Worm (Caenorhabditis elegans): ENCODE measurements around the gene cyp-13A3.

cyp-13A3 gene

DNA sequence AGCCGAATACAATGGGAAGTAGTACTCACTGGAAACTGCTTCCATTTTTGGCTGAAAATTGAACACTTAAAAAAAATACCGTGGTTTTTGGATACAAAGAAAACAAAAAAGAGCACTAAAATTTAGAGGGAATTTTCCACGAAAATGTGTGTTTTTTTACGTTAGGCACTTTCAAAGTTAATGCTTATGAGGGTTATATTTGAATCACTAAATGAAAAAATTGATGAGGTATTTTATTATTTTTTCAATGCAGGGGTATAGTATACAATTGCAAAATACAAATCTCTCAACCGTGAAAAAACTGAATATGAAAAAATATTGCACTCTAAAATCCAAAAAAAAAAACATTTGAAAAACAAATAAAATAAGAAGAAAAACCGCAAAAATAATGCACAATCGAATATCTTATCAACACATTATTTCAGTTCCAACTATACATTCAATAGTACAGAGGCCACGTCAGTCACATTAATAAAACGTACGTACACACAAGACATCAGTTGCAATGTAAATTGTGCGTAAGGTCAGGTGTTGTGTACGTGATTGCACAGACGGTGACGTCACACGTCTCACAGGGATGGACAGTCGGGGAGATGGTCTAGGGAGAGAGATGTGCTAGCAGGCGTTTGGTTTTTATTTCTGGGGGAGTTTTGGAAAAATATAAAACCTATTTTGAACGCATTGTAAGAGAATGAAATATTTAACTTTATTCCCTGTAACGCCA, 23.1 kb downstream of the cyp-13A3 start, which contains the start of gene aqp-10:
Gene aqp-10 (minus strand): TSS at position 51 of the 724 bp plus-strand sequence.
- TF ChIP-seq zip-5 (tag; optimal IDR thresholded peaks at IDR 0.05): no peak
- peak; percentile 68 for TF ChIP-seq nfya-1 (tag; optimal IDR thresholded peaks at IDR 0.05)
- peak; percentile 47 for TF ChIP-seq tbx-2 (tag; optimal IDR thresholded peaks at IDR 0.05)
- TF ChIP-seq hlh-30 (tag; optimal IDR thresholded peaks at IDR 0.05; ENCODE audit: insufficient read depth): peak; percentile 24
- TF ChIP-seq unc-42 (tag; optimal IDR thresholded peaks at IDR 0.05): no peak
- TF ChIP-seq ttx-3 (tag; optimal IDR thresholded peaks at IDR 0.05): no peak
- TF ChIP-seq elt-2 (tag; optimal IDR thresholded peaks at IDR 0.05): peak; percentile 50

DNA sequence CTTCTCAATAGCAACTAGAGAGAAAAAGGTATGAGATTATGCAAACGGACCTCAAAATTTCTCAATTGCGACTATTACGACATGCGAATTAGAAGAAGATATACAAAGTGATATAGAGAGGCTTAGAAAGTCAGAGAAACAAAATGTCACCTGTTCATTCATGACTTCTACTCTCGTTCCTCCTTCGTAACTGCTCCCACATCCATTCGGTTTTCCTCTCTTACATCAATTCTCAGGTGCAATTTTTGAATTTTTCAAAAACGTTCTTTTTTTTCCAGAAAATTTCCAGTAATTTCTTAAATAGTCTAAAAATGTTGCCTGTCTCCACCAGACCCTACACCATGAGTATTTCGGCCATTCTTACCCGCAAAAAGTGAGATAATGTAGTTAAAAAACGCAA, 28.4 kb downstream of the cyp-13A3 start:
- TF ChIP-seq fax-1 (tag; optimal IDR thresholded peaks at IDR 0.05) (no peak), unc-55 (GFP tag; optimal IDR thresholded peaks at IDR 0.05) (peak; percentile 62)

DNA sequence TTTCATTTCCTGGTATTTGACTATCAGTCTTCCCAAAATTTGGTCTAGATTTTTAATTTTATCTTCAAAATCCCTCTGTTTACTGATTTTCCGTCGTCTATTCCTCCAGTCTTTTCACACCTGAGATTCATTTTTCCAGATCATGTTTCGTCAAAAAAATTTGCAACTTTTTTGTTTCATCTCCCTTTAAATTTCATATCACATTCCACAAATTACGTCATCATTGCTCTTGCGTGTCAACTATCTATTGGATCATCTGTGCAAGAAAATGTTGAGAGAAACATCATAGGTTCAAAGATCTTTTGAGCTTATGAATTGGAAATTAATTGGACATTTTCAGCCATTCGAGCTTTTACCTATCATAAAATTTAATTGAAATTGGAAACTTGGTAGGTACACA, 33.7 kb downstream of the cyp-13A3 start:
- TF ChIP-seq syd-9 (tag; optimal IDR thresholded peaks at IDR 0.05): no peak
- no peak for TF ChIP-seq ceh-14 (tag; optimal IDR thresholded peaks at IDR 0.05)
- TF ChIP-seq hlh-6 (tag; optimal IDR thresholded peaks at IDR 0.05): no peak
- TF ChIP-seq lim-6 (tag; optimal IDR thresholded peaks at IDR 0.05): no peak
- TF ChIP-seq fkh-6 (tag; optimal IDR thresholded peaks at IDR 0.05): no peak
- TF ChIP-seq lin-11 (tag; optimal IDR thresholded peaks at IDR 0.05): no peak
- no peak for TF ChIP-seq ceh-30 (tag; optimal IDR thresholded peaks at IDR 0.05)
- no peak for TF ChIP-seq ceh-18 (tag; optimal IDR thresholded peaks at IDR 0.05)
- TF ChIP-seq ttx-3 (tag; optimal IDR thresholded peaks at IDR 0.05): no peak

DNA sequence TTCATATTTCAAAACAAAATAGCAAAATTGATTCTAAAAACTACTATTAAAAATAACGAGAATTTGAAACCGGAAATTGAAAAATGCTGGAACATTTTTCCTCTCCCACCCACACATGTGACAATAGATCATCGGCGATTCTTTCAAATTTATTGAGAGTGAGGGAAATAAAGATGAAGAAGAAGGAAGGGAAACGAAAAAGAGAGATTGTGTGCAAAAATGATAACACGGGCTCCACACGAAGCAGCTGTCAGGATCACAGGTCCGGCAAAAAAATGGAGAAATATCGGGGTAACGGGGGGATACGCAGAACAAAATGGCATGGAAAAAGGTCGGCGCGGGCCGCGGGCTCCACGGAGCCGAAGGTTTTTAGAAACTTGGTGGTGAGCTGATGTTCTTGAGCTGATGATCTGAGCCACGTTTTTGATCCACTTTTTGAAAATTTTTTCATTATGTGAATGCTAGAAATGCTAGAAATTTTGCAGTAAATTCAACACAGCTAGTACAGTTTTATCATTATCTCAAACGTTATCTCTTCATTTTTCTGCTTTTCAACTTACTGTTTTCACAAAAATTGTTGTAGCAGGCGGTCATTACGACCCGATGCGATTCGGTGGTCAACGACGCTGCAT, 35.3 kb downstream of the cyp-13A3 start, which contains the start of gene shk-1:
Gene shk-1 (plus strand): TSS at position 582 of the 632 bp plus-strand sequence.
- TF ChIP-seq rnt-1 (tag; optimal IDR thresholded peaks at IDR 0.05) (peak; percentile 23), pag-3 (tag; optimal IDR thresholded peaks at IDR 0.05; ENCODE audit: borderline replicate concordance) (no peak), ceh-18 (tag; optimal IDR thresholded peaks at IDR 0.05) (peak; percentile 77), nhr-11 (tag; optimal IDR thresholded peaks at IDR 0.05) (peak; percentile 87)

DNA sequence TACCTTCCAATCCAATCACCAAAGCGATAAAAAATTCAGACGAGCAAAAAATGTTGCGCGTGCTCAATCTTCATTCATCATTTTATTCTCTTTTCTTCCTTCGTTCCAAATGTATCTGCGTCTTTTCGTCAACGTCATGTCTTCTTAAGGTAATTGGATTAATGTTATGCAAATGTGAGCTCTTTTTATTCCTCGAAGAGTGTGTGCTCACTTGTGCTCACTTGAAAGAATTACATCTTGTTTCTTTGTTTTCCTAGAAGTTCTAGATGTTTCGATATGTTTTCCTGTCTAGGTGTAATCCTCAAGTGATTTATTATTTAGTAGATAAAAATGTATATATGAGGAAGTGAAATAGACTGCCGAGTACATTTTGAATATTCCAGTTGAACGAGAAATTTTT, 37.7 kb downstream of the cyp-13A3 start:
- no peak for TF ChIP-seq pha-2 (tag; optimal IDR thresholded peaks at IDR 0.05)
- no peak for TF ChIP-seq npax-4 (tag; optimal IDR thresholded peaks at IDR 0.05)
- TF ChIP-seq Y22D7AL.16 (tag; optimal IDR thresholded peaks at IDR 0.05): no peak
- TF ChIP-seq elt-2 (tag; optimal IDR thresholded peaks at IDR 0.05): no peak
- no peak for TF ChIP-seq lin-11 (tag; optimal IDR thresholded peaks at IDR 0.05)
- no peak for TF ChIP-seq pqm-1 (tag; optimal IDR thresholded peaks at IDR 0.05)
- no peak for TF ChIP-seq ceh-6 (GFP tag; optimal IDR thresholded peaks at IDR 0.05)
- TF ChIP-seq elt-4 (tag; optimal IDR thresholded peaks at IDR 0.05): no peak
- no peak for TF ChIP-seq nfya-1 (tag; optimal IDR thresholded peaks at IDR 0.05)
- TF ChIP-seq rnt-1 (tag; optimal IDR thresholded peaks at IDR 0.05): no peak
- no peak for TF ChIP-seq pax-1 (tag; optimal IDR thresholded peaks at IDR 0.05)
- no peak for TF ChIP-seq zip-5 (tag; optimal IDR thresholded peaks at IDR 0.05)
- no peak for TF ChIP-seq tbx-2 (tag; optimal IDR thresholded peaks at IDR 0.05)
- no peak for TF ChIP-seq ref-2 (tag; optimal IDR thresholded peaks at IDR 0.05)
- no peak for TF ChIP-seq ztf-16 (tag; optimal IDR thresholded peaks at IDR 0.05)
- TF ChIP-seq ahr-1 (tag; optimal IDR thresholded peaks at IDR 0.05): no peak

DNA sequence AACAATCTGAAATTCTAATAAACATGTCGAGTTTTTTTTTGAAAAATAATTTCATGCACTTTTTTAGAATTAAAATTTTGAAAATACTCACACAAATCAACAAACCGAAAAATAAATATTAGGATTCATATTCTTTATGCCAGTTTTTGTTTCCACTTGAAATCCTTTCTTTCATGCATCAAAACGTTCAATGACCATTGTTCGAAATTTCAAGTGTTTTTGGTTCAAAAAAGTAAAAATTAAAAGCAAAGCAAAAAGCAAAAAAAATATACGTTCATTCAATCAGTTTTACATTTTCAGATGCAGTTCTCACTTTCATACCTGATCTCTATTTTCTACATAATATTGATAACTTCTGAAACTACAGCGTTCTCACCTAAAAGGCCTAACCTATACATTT, 39.4 kb downstream of the cyp-13A3 start, which contains the start of gene ZK1321.1:
Gene ZK1321.1 (plus strand): TSS at position 301 of the 400 bp plus-strand sequence.
- TF ChIP-seq ceh-2 (tag; optimal IDR thresholded peaks at IDR 0.05) (no peak), hlh-30 (tag; optimal IDR thresholded peaks at IDR 0.05; ENCODE audit: insufficient read depth) (no peak), ceh-19 (GFP tag; optimal IDR thresholded peaks at IDR 0.05) (no peak), K02D7.2 (tag; optimal IDR thresholded peaks at IDR 0.05) (no peak), npax-4 (tag; optimal IDR thresholded peaks at IDR 0.05) (no peak), nhr-232 (tag; optimal IDR thresholded peaks at IDR 0.05) (no peak), ceh-22 (tag; optimal IDR thresholded peaks at IDR 0.05) (no peak), ets-4 (tag; optimal IDR thresholded peaks at IDR 0.05) (no peak), ceh-45 (GFP tag; IDR thresholded peaks at IDR 0.05) (no peak), fkh-10 (GFP tag; optimal IDR thresholded peaks at IDR 0.05) (no peak), sox-2 (GFP tag; IDR thresholded peaks at IDR 0.05) (no peak), pha-2 (tag; optimal IDR thresholded peaks at IDR 0.05) (no peak), elt-2 (tag; optimal IDR thresholded peaks at IDR 0.05) (no peak)
